Worm (Caenorhabditis elegans) whole organism, young adult: ENCODE results near the gene appg-1.

ENCODE experiments used
- B0261.1 ChIP-seq: sonication (generic microtip); optimal IDR thresholded peaks from 2 replicates; lab custom pipeline; 2016; ENCODE audit warnings: mild to moderate bottlenecking, missing genetic modification characterization, moderate library complexity, missing compliant biosample characterization
- C06A6.2 ChIP-seq: fragments of 200-800 bp; sonication (Bioruptor generic); conservative IDR thresholded peaks from 2 replicates; pipeline ENCODE4 v1.3.6; 2022; ENCODE audit warnings: missing genetic modification characterization, missing compliant biosample characterization
- F22D6.2 ChIP-seq: sonication (generic microtip); optimal IDR thresholded peaks from 2 replicates; lab custom pipeline; 2016; ENCODE audit warnings: mild to moderate bottlenecking, missing genetic modification characterization, missing compliant biosample characterization
- F23B12.7 ChIP-seq: sonication (generic microtip); optimal IDR thresholded peaks from 2 replicates; lab custom pipeline; 2017; ENCODE audit warnings: missing genetic modification characterization, mild to moderate bottlenecking, missing compliant biosample characterization, antibody characterized with exemption, moderate library complexity; ENCODE audit not compliant: insufficient read depth
- K12H6.12 ChIP-seq: fragments of 200-800 bp; sonication (Bioruptor generic); optimal IDR thresholded peaks from 2 replicates; lab custom pipeline; 2018; ENCODE audit warnings: mild to moderate bottlenecking, missing genetic modification characterization, missing compliant biosample characterization
- T07F8.4 ChIP-seq: sonication (generic microtip); optimal IDR thresholded peaks from 2 replicates; lab custom pipeline; 2016; ENCODE audit warnings: mild to moderate bottlenecking, missing genetic modification characterization, moderate library complexity, missing compliant biosample characterization
- Y53F4B.3 ChIP-seq: fragments of 200-800 bp; sonication (Bioruptor generic); IDR thresholded peaks from 2 replicates; pipeline ENCODE4 v1.3.6; 2022; ENCODE audit warnings: missing genetic modification reagents, missing genetic modification characterization, missing compliant biosample characterization
- Y67H2A.10 ChIP-seq: fragments of 200-800 bp; sonication (Bioruptor generic); conservative IDR thresholded peaks from 2 replicates; pipeline ENCODE4 v1.3.6; 2022; ENCODE audit warnings: missing genetic modification reagents, missing genetic modification characterization, missing compliant biosample characterization
- ZK185.1 ChIP-seq: sonication (generic microtip); optimal IDR thresholded peaks from 2 replicates; lab custom pipeline; 2016; ENCODE audit warnings: mild to moderate bottlenecking, missing genetic modification characterization, missing compliant biosample characterization; ENCODE audit not compliant: poor library complexity, severe bottlenecking
- atf-7 ChIP-seq: sonication (generic microtip); optimal IDR thresholded peaks from 2 replicates; lab custom pipeline; 2017; ENCODE audit warnings: mild to moderate bottlenecking, missing genetic modification characterization, missing compliant biosample characterization
- athp-1 ChIP-seq: sonication (generic microtip); optimal IDR thresholded peaks from 2 replicates; lab custom pipeline; 2017; ENCODE audit warnings: mild to moderate bottlenecking, missing genetic modification characterization, missing compliant biosample characterization
- attf-5 ChIP-seq: fragments of 200-800 bp; sonication (Bioruptor generic); optimal IDR thresholded peaks from 2 replicates; lab custom pipeline; 2018; ENCODE audit warnings: mild to moderate bottlenecking, missing genetic modification characterization, missing compliant biosample characterization
- dox-1 ChIP-seq: fragments of 200-800 bp; sonication (Bioruptor generic); IDR thresholded peaks from 2 replicates; pipeline ENCODE4 v1.3.6; 2022; ENCODE audit warnings: missing genetic modification reagents, missing genetic modification characterization, missing compliant biosample characterization
- fkh-3 ChIP-seq: sonication (generic microtip); optimal IDR thresholded peaks from 2 replicates; lab custom pipeline; 2016; ENCODE audit warnings: mild to moderate bottlenecking, missing genetic modification characterization, missing compliant biosample characterization
- him-1 ChIP-seq: sonication (generic microtip); optimal IDR thresholded peaks from 2 replicates; lab custom pipeline; 2016; ENCODE audit warnings: missing genotype, missing genetic modification reagents, missing genetic modification characterization, missing compliant biosample characterization
- hlh-26 ChIP-seq: fragments of 200-800 bp; sonication (Bioruptor generic); conservative IDR thresholded peaks from 2 replicates; pipeline ENCODE4 v1.3.6; 2022; ENCODE audit warnings: missing genetic modification reagents, missing genetic modification characterization, missing compliant biosample characterization
- hmg-1.2 ChIP-seq: fragments of 200-800 bp; sonication (Bioruptor generic); IDR thresholded peaks from 2 replicates; pipeline ENCODE4 v1.3.6; 2022; ENCODE audit warnings: missing genetic modification reagents, missing genetic modification characterization, missing compliant biosample characterization
- hmg-20 ChIP-seq: fragments of 200-800 bp; sonication (Bioruptor generic); IDR thresholded peaks from 2 replicates; pipeline ENCODE4 v1.3.6; 2022; ENCODE audit warnings: missing genetic modification reagents, missing genetic modification characterization, missing compliant biosample characterization
- hrde-1 ChIP-seq: sonication (generic microtip); optimal IDR thresholded peaks from 2 replicates; lab custom pipeline; 2016; ENCODE audit warnings: missing genetic modification characterization, mild to moderate bottlenecking, missing compliant biosample characterization, moderate library complexity, missing genotype, missing genetic modification reagents, borderline replicate concordance
- hsf-1 ChIP-seq: fragments of 200-800 bp; sonication (Bioruptor generic); IDR thresholded peaks from 2 replicates; pipeline ENCODE4 v1.3.6; 2022; ENCODE audit warnings: missing genetic modification reagents, missing genetic modification characterization, missing compliant biosample characterization
- lin-35 ChIP-seq, 3 experiments: fragments of 150-350 bp in 2 of 3; sonication (generic microtip) in 1 of 3; optimal IDR thresholded peaks; 2 replicates each; lab custom pipeline; 2014 to 2018; ENCODE audit warnings: missing biosample characterization in 3 of 3, missing genetic modification characterization in 3 of 3, missing genetic modification reagents in 3 of 3
- lin-54 ChIP-seq: fragments of 200-800 bp; sonication (Bioruptor generic); optimal IDR thresholded peaks from 2 replicates; lab custom pipeline; 2018; ENCODE audit warnings: mild to moderate bottlenecking, missing genetic modification characterization, missing compliant biosample characterization
- lir-1 ChIP-seq: fragments of 200-800 bp; sonication (Bioruptor generic); conservative IDR thresholded peaks from 2 replicates; pipeline ENCODE4 v1.3.6; 2022; ENCODE audit warnings: missing genetic modification reagents, missing genetic modification characterization, missing compliant biosample characterization
- madf-8 ChIP-seq: fragments of 200-800 bp; sonication (Bioruptor generic); conservative IDR thresholded peaks from 2 replicates; pipeline ENCODE4 v1.3.6; 2022; ENCODE audit warnings: missing genetic modification reagents, missing genetic modification characterization, missing compliant biosample characterization
- mel-28 ChIP-seq: sonication (generic microtip); optimal IDR thresholded peaks from 2 replicates; lab custom pipeline; 2016; ENCODE audit warnings: borderline replicate concordance, mild to moderate bottlenecking, missing genetic modification characterization, missing compliant biosample characterization
- nfya-2 ChIP-seq: fragments of 200-800 bp; sonication (Bioruptor generic); IDR thresholded peaks from 2 replicates; pipeline ENCODE4 v1.3.6; 2022; ENCODE audit warnings: missing genetic modification reagents, missing genetic modification characterization, missing compliant biosample characterization
- nfyb-1 ChIP-seq: fragments of 200-800 bp; sonication (Bioruptor generic); IDR thresholded peaks from 2 replicates; pipeline ENCODE4 v1.3.6; 2022; ENCODE audit warnings: missing genetic modification reagents, missing genetic modification characterization, missing compliant biosample characterization
- nhr-120 ChIP-seq: fragments of 200-800 bp; sonication (Bioruptor generic); IDR thresholded peaks from 2 replicates; pipeline ENCODE4 v1.3.6; 2022; ENCODE audit warnings: missing genetic modification characterization, missing compliant biosample characterization
- nhr-179 ChIP-seq: sonication (generic microtip); optimal IDR thresholded peaks from 2 replicates; lab custom pipeline; 2016; ENCODE audit warnings: mild to moderate bottlenecking, missing genetic modification characterization, missing compliant biosample characterization
- pha-4 ChIP-seq: fragments of 150-350 bp; sonication (generic microtip); optimal IDR thresholded peaks from 2 replicates; lab custom pipeline; 2014; ENCODE audit warnings: missing biosample characterization, missing genetic modification reagents, missing genetic modification characterization
- sdz-38 ChIP-seq: sonication (generic microtip); optimal IDR thresholded peaks from 2 replicates; lab custom pipeline; 2016; ENCODE audit warnings: missing genotype, missing genetic modification characterization, missing compliant biosample characterization
- snpc-1.1 ChIP-seq: sonication (generic microtip); optimal IDR thresholded peaks from 2 replicates; lab custom pipeline; 2017; ENCODE audit warnings: missing genetic modification characterization, mild to moderate bottlenecking, missing compliant biosample characterization, antibody characterized with exemption, moderate library complexity, missing genotype, missing genetic modification reagents; ENCODE audit not compliant: insufficient read depth
- snpc-3.4 ChIP-seq: sonication (generic microtip); optimal IDR thresholded peaks from 2 replicates; lab custom pipeline; 2017; ENCODE audit warnings: missing genetic modification characterization, mild to moderate bottlenecking, missing compliant biosample characterization, antibody characterized with exemption, moderate library complexity, missing genotype, missing genetic modification reagents
- tbp1 ChIP-seq: fragments of 200-800 bp; sonication (Bioruptor generic); optimal IDR thresholded peaks from 2 replicates; lab custom pipeline; 2018; ENCODE audit warnings: mild to moderate bottlenecking, missing genetic modification characterization, missing compliant biosample characterization
- ztf-22 ChIP-seq: fragments of 200-800 bp; sonication (Bioruptor generic); optimal IDR thresholded peaks from 2 replicates; lab custom pipeline; 2018; ENCODE audit warnings: mild to moderate bottlenecking, missing genetic modification characterization, moderate library complexity, missing compliant biosample characterization
- ztf-25 ChIP-seq: fragments of 200-800 bp; sonication (Bioruptor generic); IDR thresholded peaks from 2 replicates; pipeline ENCODE4 v1.3.6; 2022; ENCODE audit warnings: missing genetic modification reagents, missing genetic modification characterization, missing compliant biosample characterization
- ztf-28 ChIP-seq: fragments of 200-800 bp; sonication (Bioruptor generic); IDR thresholded peaks from 2 replicates; pipeline ENCODE4 v1.3.6; 2022; ENCODE audit warnings: missing genetic modification reagents, missing genetic modification characterization, missing compliant biosample characterization
- ztf-3 ChIP-seq: fragments of 200-800 bp; sonication (Bioruptor generic); optimal IDR thresholded peaks from 2 replicates; lab custom pipeline; 2018; ENCODE audit warnings: mild to moderate bottlenecking, missing genetic modification characterization, missing compliant biosample characterization

Gene appg-1

ce11 chrII:10351963-10352362, 26.1 kb downstream of the appg-1 start, which contains the start of gene C07E3.8 (continued):
- TF ChIP-seq attf-5 (GFP tag; lab: Kevin White, UChicago) (no peak), ZK185.1 (tag; lab: Kevin White, UChicago) (no peak)
- TF ChIP-seq, all 124 proteins: peak for 0

ce11 chrII:10357468-10358007, 31.7 kb downstream of the appg-1 start, which contains the start of gene C07E3.3:
TSS of gene C07E3.3 (minus strand) at chrII:10357518.
- TF ChIP-seq ztf-22 (GFP tag; lab: Kevin White, UChicago) (no peak), pha-4 (tag; lab: Kevin White, UChicago) (no peak), tbp1 (GFP tag; lab: Kevin White, UChicago) (no peak), nhr-179 (no peak), atf-7 (tag; lab: Kevin White, UChicago) (no peak), lin-54 (GFP tag; lab: Kevin White, UChicago) (no peak), snpc-1.1 (tag; lab: Kevin White, UChicago) (no peak), athp-1 (tag; lab: Kevin White, UChicago) (no peak), B0261.1 (tag; lab: Kevin White, UChicago) (no peak), hsf-1 (no peak), F22D6.2 (tag; lab: Kevin White, UChicago) (no peak), F23B12.7 (no peak), him-1 (tag; lab: Kevin White, UChicago) (no peak), nfyb-1 (no peak), hlh-26 (GFP tag; lab: Robert Waterston, UW) (no peak), hmg-1.2 (GFP tag; lab: Robert Waterston, UW) (no peak)

- no peak for TF ChIP-seq nfya-2 (GFP tag; lab: Robert Waterston, UW)
- no peak for TF ChIP-seq hmg-20
- TF ChIP-seq T07F8.4 (tag; lab: Kevin White, UChicago), result no peak
- no peak for TF ChIP-seq lin-35 (GFP tag; optimal IDR thresholded peaks at IDR 0.05; lab: Kevin White, UChicago)
- no peak for TF ChIP-seq sdz-38
- TF ChIP-seq Y53F4B.3, result no peak
- no peak for TF ChIP-seq hrde-1 (tag; lab: Kevin White, UChicago)
- TF ChIP-seq ZK185.1 (tag; lab: Kevin White, UChicago), result no peak
- TF ChIP-seq K12H6.12 (tag; lab: Kevin White, UChicago), result no peak
- TF ChIP-seq madf-8 (GFP tag; lab: Robert Waterston, UW), result no peak
- no peak for TF ChIP-seq dox-1 (GFP tag; lab: Robert Waterston, UW)
- TF ChIP-seq, all 124 proteins: peak for 0
These were observed 34.6 kb downstream of the appg-1 start, which contains the start of gene C07E3.4 for ce11 chrII:10360487-10360886. TSS of gene C07E3.4 (plus strand) at chrII:10360787.

DNA sequence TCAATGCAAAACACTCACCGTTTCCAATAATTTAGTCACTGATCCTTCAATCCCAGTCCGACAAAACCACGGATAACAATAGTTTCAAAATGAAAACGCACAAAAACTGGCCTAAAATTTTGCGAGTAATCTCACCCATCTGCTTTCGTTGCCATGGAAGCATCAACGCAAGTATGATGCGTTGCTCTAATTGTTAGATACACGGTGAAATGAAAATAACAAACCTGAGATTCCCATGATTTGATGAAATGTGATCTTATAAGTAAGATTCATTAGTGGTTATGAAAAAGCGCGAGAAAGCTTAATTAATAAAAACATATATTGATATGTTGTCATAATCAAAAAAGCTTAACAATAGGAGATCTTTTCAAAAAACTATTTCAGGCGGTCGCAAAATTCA, 41.4 kb downstream of the appg-1 start, which contains the start of gene ceh-57:
Gene ceh-57 (minus strand): TSS at position 95 of the 400 bp plus-strand sequence.
- TF ChIP-seq mel-28 (tag; lab: Kevin White, UChicago), result no peak
- no peak for TF ChIP-seq B0261.1 (tag; lab: Kevin White, UChicago)
- TF ChIP-seq C06A6.2, result no peak
- TF ChIP-seq F23B12.7, result no peak
- no peak for TF ChIP-seq ztf-3 (GFP tag; lab: Kevin White, UChicago)
- no peak for TF ChIP-seq nhr-120 (GFP tag; lab: Robert Waterston, UW)
- TF ChIP-seq lir-1, result no peak
- no peak for TF ChIP-seq snpc-3.4 (tag; lab: Kevin White, UChicago)
- no peak for TF ChIP-seq fkh-3
- TF ChIP-seq Y67H2A.10 (GFP tag; lab: Robert Waterston, UW), result no peak
- no peak for TF ChIP-seq hmg-20
- no peak for TF ChIP-seq ztf-28 (GFP tag; lab: Robert Waterston, UW)
- TF ChIP-seq ztf-25 (GFP tag; lab: Robert Waterston, UW), result no peak
